Fruit fly (Drosophila melanogaster) whole organism, pupa: ENCODE measurements around the gene CG6013.
A peak's percentile ranks its signal among the peaks of the same experiment; 100 is the strongest.

ENCODE experiments used
- CG10348 ChIP-seq: fragments of 200-800 bp; sonication (Bioruptor generic); IDR thresholded peaks from 2 replicates; pipeline ENCODE4 v1.3.6; 2022; ENCODE audit warnings: missing biosample characterization, missing genetic modification characterization
- CG12605 ChIP-seq: fragments of 200-800 bp; sonication (Bioruptor generic); IDR thresholded peaks from 2 replicates; pipeline ENCODE4 v1.3.6; 2022; ENCODE audit warnings: missing biosample characterization, missing genetic modification characterization
- CG13204 ChIP-seq: fragments of 200-800 bp; sonication (Bioruptor generic); optimal IDR thresholded peaks from 2 replicates; lab custom pipeline; 2018; ENCODE audit warnings: missing biosample characterization, mild to moderate bottlenecking, missing genetic modification characterization, moderate library complexity
- CG14655 ChIP-seq: fragments of 200-800 bp; sonication (Bioruptor generic); optimal IDR thresholded peaks from 3 replicates; lab custom pipeline; 2017; ENCODE audit warnings: mild to moderate bottlenecking, missing biosample characterization, missing genetic modification reagents, missing genetic modification characterization
- CG15710 ChIP-seq: fragments of 200-800 bp; sonication (Bioruptor generic); optimal IDR thresholded peaks from 2 replicates; lab custom pipeline; 2018; ENCODE audit warnings: missing biosample characterization, mild to moderate bottlenecking, missing genetic modification characterization, moderate library complexity
- CG17806 ChIP-seq: fragments of 200-800 bp; sonication (Bioruptor generic); optimal IDR thresholded peaks from 2 replicates; lab custom pipeline; 2018; ENCODE audit warnings: missing biosample characterization, mild to moderate bottlenecking, missing genetic modification characterization, moderate library complexity
- CG32121 ChIP-seq: fragments of 200-800 bp; sonication (Bioruptor generic); IDR thresholded peaks from 2 replicates; pipeline ENCODE4 v1.3.6; 2022; ENCODE audit warnings: missing biosample characterization, missing genetic modification characterization
- CG34367 ChIP-seq: fragments of 200-800 bp; sonication (Bioruptor generic); optimal IDR thresholded peaks from 2 replicates; lab custom pipeline; 2018; ENCODE audit warnings: missing biosample characterization, mild to moderate bottlenecking, missing genetic modification characterization
- CG4496 ChIP-seq: fragments of 200-800 bp; sonication (Bioruptor generic); IDR thresholded peaks from 3 replicates; pipeline ENCODE4 v1.3.6; 2022; ENCODE audit warnings: missing biosample characterization, missing genetic modification characterization
- CG8159 ChIP-seq: fragments of 200-800 bp; sonication (Bioruptor generic); optimal IDR thresholded peaks from 3 replicates; lab custom pipeline; 2018; ENCODE audit warnings: missing biosample characterization, mild to moderate bottlenecking, missing genetic modification characterization, moderate library complexity
- CG8301 ChIP-seq: fragments of 200-800 bp; sonication (Bioruptor generic); optimal IDR thresholded peaks from 2 replicates; lab custom pipeline; 2018; ENCODE audit warnings: missing biosample characterization, mild to moderate bottlenecking, missing genetic modification characterization
- CG9948 ChIP-seq: fragments of 200-800 bp; sonication (Bioruptor generic); optimal IDR thresholded peaks from 2 replicates; lab custom pipeline; 2018; ENCODE audit warnings: missing biosample characterization, mild to moderate bottlenecking, missing genetic modification characterization, moderate library complexity
- D1 ChIP-seq: fragments of 200-800 bp; sonication (Bioruptor generic); optimal IDR thresholded peaks from 2 replicates; lab custom pipeline; 2018; ENCODE audit warnings: missing biosample characterization, mild to moderate bottlenecking, missing genetic modification characterization, moderate library complexity
- EcR ChIP-seq: fragments of 200-800 bp; sonication (Bioruptor generic); optimal IDR thresholded peaks from 3 replicates; lab custom pipeline; 2019; ENCODE audit warnings: missing biosample characterization, missing genetic modification characterization, mild to moderate bottlenecking, moderate library complexity, missing genetic modification reagents
- Ets98B ChIP-seq: fragments of 200-800 bp; sonication (Bioruptor generic); IDR thresholded peaks from 2 replicates; pipeline ENCODE4 v1.3.6; 2022; ENCODE audit warnings: missing biosample characterization, missing genetic modification characterization
- Pif1A ChIP-seq: fragments of 200-800 bp; sonication (Bioruptor generic); optimal IDR thresholded peaks from 3 replicates; lab custom pipeline; 2016; ENCODE audit warnings: missing biosample characterization, missing genetic modification characterization
- Pif1B ChIP-seq: fragments of 200-800 bp; sonication (Bioruptor generic); optimal IDR thresholded peaks from 3 replicates; lab custom pipeline; 2016; ENCODE audit warnings: missing biosample characterization, missing genetic modification characterization
- Snoo ChIP-seq: fragments of 200-800 bp; sonication (Bioruptor generic); optimal IDR thresholded peaks from 3 replicates; lab custom pipeline; 2017; ENCODE audit warnings: missing biosample characterization, mild to moderate bottlenecking, missing genetic modification characterization, inconsistent platforms
- fd96Ca ChIP-seq: fragments of 200-800 bp; sonication (Bioruptor generic); IDR thresholded peaks from 3 replicates; pipeline ENCODE4 v1.3.6; 2022; ENCODE audit warnings: missing biosample characterization, missing genetic modification characterization
- gl ChIP-seq: fragments of 200-800 bp; sonication (Bioruptor generic); optimal IDR thresholded peaks from 2 replicates; lab custom pipeline; 2018; ENCODE audit warnings: missing biosample characterization, mild to moderate bottlenecking, missing genetic modification characterization
- rn ChIP-seq: fragments of 200-800 bp; sonication (Bioruptor generic); IDR thresholded peaks from 2 replicates; pipeline ENCODE4 v1.3.6; 2022; ENCODE audit warnings: missing biosample characterization, missing genetic modification characterization

The CG6013 gene

DNA sequence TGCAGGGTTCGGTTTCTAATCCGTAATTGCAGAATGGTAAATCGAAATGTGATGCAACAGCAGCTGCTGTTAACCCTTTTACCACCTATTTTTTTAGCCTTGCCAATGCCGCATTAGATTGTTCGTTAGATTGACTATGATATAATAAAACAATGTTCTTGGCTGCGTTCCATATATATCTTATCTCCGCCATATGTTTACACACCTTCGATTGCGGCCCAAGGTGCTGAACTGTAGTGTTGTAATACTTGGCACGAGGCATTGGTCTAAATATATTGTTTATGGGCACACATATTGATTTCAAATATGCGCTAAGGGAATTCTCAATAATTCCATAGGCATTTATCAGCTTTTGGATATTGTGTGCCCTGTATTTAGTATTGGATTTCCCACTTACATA lies 39.6 kb upstream of the CG6013 start:
- no peak for TF ChIP-seq Pif1A (GFP tag; lab: Kevin White, UChicago)
- no peak for TF ChIP-seq CG32121 (GFP tag; lab: Robert Waterston, UW)

DNA sequence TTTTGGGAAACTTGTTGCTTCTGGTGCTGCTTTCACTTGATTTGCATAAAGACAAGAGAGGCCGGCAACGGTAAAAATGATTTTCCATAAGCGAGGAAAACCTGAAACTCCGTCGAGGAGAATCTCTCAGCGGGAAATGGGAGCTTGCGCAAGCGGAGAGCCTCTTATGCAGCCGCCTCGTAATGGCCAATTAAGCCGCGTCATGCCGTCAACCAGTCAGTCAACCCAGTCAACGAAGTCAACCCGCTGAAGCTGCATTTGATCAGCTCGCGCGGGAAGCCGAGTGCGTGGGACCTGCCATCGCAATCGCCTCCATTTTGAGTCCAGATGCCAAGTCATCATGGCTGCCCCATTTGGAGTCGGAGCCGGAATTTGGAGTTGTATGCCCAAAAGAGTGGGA lies 38.1 kb upstream of the CG6013 start:
- TF ChIP-seq CG17806 (no peak), Pif1B (GFP tag; lab: Kevin White, UChicago) (no peak), CG8301 (tag; lab: Kevin White, UChicago) (no peak), CG4496 (GFP tag; lab: Robert Waterston, UW) (0 out of 3 replicates have a peak, but pooled peaks have one; percentile 47), CG32121 (GFP tag; lab: Robert Waterston, UW) (no peak), D1 (tag; lab: Kevin White, UChicago) (no peak), Snoo (no peak)
- TF ChIP-seq, all 21 proteins: peak for 1

DNA sequence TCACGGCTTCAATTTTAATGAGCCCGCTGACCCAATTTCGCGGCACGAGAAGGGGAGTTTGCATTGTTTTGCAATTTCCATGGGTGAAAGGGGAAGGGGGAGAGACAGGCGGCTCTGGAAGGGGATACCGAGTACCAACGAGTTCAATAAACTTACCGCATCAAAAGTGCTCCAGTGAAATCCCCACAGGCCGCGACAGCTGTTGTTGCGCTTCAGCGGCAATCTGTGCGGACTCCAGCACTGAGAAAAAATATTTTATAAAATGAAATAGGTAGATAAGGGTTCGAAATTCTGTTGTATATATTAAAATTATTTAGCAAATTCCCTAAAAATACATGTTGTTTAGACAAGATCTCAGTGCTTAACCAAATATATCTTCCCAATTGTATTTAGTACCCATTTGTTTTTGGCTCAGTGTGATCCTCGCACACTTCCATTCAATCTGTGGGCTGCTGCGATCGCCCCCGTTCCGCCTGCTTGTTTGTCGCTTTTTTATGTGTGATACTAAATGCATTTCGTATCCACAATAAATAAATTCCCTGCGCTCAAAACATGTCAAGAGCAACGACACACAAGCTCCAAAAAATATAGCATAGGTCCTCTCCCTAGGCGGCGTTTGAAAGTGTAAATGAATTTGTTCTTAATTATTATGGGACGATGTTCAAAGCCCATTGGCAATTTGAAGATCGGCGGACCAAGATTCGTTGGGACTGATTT lies 35.6 kb upstream of the CG6013 start:
- TF ChIP-seq CG15710 (tag; lab: Kevin White, UChicago) (peak; percentile 91), CG14655 (GFP tag; lab: Kevin White, UChicago) (peak; percentile 88), rn (GFP tag; lab: Robert Waterston, UW) (peak; percentile 73), Ets98B (GFP tag; lab: Robert Waterston, UW) (peak; percentile 89), CG17806 (peak; percentile 91), CG4496 (GFP tag; lab: Robert Waterston, UW) (peak; percentile 93), CG32121 (GFP tag; lab: Robert Waterston, UW) (peak; percentile 85), D1 (tag; lab: Kevin White, UChicago) (peak; percentile 73), EcR (peak; percentile 96), CG12605 (GFP tag; lab: Robert Waterston, UW) (peak; percentile 86), CG34367 (tag; lab: Kevin White, UChicago) (peak; percentile 82), CG13204 (GFP tag; lab: Kevin White, UChicago) (peak; percentile 72), fd96Ca (peak; percentile 76), Pif1B (GFP tag; lab: Kevin White, UChicago) (peak; percentile 86), Snoo (peak; percentile 87), CG10348 (GFP tag; lab: Robert Waterston, UW) (0 out of 2 replicates have a peak, but pooled peaks have one; percentile 21), CG8159 (tag; lab: Kevin White, UChicago) (peak; percentile 93), gl (peak; percentile 69), Pif1A (GFP tag; lab: Kevin White, UChicago) (peak; percentile 94), CG8301 (tag; lab: Kevin White, UChicago) (peak; percentile 88), CG9948 (tag; lab: Kevin White, UChicago) (peak; percentile 88)

DNA sequence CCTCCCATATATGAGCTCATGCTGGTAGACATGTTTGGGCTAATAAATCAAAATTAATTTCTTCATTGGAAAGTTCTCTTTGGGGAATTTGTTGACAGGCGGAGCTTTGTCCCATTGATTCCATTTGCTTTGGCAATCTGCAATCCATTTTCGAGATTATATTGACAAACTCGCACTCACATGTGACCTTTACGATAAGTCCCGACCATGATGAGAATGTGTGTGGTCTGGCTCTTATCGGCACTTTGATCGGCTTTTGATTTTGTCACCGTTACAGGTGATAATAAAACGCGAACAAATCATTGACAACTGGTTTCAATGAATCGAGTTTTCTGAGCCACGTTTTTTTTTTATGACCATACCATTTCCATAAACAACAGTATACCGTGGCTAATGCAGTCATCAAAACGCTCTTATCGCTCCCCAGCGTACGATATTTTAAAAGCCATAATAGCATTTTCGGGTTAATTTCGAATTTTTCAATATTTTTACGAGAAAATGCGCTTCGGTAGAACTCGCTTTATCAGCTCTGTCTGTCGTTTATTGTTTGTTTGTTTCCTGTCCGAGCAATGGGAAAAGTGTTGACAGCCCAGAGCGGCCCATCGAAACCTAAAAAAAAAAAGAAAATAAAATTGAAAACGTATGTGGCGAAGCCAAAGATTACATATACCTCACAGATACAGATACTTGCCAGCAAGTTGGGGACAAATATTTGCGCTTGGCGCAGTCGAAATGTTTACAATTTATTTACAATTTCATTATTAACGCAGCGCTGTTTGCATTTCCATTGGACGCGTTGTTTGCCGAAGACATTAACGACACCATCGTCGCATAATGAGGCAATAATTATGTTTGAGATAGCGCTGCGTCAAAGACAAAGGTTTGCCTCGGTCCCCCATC lies 33.7 kb upstream of the CG6013 start:
- TF ChIP-seq CG13204 (GFP tag; lab: Kevin White, UChicago) (peak; percentile 12), CG14655 (GFP tag; lab: Kevin White, UChicago) (no peak), CG15710 (tag; lab: Kevin White, UChicago) (no peak), Pif1A (GFP tag; lab: Kevin White, UChicago) (no peak)
- TF ChIP-seq, all 21 proteins: peak for 1

DNA sequence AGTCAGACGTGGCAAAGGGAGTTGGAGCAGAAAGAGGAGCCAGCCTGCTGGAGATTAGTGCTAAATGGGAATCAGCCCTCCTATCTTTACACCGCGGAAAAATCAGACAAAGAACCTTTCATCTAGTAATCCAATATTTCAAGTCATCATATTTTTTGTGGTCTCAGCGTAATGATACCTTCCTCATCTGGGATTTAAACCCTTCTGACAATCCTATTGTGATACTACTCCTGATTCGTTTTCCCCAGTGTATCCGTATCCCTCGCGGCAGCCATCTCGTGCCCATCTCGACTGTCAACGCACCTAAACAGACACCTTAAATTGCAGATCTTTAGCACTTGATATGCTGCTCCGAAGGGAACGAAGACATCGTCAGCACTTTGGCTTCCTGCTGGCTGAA lies 32.9 kb upstream of the CG6013 start:
- TF ChIP-seq Pif1A (GFP tag; lab: Kevin White, UChicago) = peak; percentile 41
- no peak for TF ChIP-seq CG12605 (GFP tag; lab: Robert Waterston, UW)
- TF ChIP-seq EcR = no peak
- TF ChIP-seq D1 (tag; lab: Kevin White, UChicago) = no peak
- peak; percentile 62; the same call in 2 of the 3 replicates for TF ChIP-seq fd96Ca
- no peak for TF ChIP-seq CG32121 (GFP tag; lab: Robert Waterston, UW)
- TF ChIP-seq CG4496 (GFP tag; lab: Robert Waterston, UW) = 0 out of 3 replicates have a peak, but pooled peaks have one; percentile 31
- peak; percentile 60 for TF ChIP-seq CG8159 (tag; lab: Kevin White, UChicago)
- TF ChIP-seq CG9948 (tag; lab: Kevin White, UChicago) = peak; percentile 63
- peak; percentile 66 for TF ChIP-seq CG17806
- TF ChIP-seq CG13204 (GFP tag; lab: Kevin White, UChicago) = no peak
- peak; percentile 8 for TF ChIP-seq gl
- no peak for TF ChIP-seq Snoo
- TF ChIP-seq CG15710 (tag; lab: Kevin White, UChicago) = peak; percentile 52
- peak; percentile 66 for TF ChIP-seq CG14655 (GFP tag; lab: Kevin White, UChicago)
- peak; percentile 51 for TF ChIP-seq CG8301 (tag; lab: Kevin White, UChicago)
- peak; percentile 9 for TF ChIP-seq Pif1B (GFP tag; lab: Kevin White, UChicago)
- peak; percentile 32; the same call in 1 of the 2 replicates for TF ChIP-seq Ets98B (GFP tag; lab: Robert Waterston, UW)
- TF ChIP-seq CG34367 (tag; lab: Kevin White, UChicago) = peak; percentile 59
- TF ChIP-seq CG10348 (GFP tag; lab: Robert Waterston, UW) = no peak
- TF ChIP-seq rn (GFP tag; lab: Robert Waterston, UW) = no peak
